Worm (Caenorhabditis elegans) whole organism, L2 larva: ENCODE data around the gene F36G9.15.

Experiments used
- C34F6.9 ChIP-seq: fragments of 150-350 bp; optimal IDR thresholded peaks from 2 replicates; lab custom pipeline; 2014; ENCODE audit warnings: missing biosample characterization, missing genetic modification characterization
- F13H6.1 ChIP-seq: sonication (generic microtip); optimal IDR thresholded peaks from 2 replicates; lab custom pipeline; 2016; ENCODE audit warnings: missing genetic modification characterization, missing compliant biosample characterization
- ama-1 ChIP-seq: fragments of 150-350 bp; optimal IDR thresholded peaks from 2 replicates; lab custom pipeline; 2018; ENCODE audit warnings: inconsistent platforms
- crh-2 ChIP-seq: sonication (generic microtip); optimal IDR thresholded peaks from 2 replicates; lab custom pipeline; 2017; ENCODE audit warnings: missing biosample characterization, missing genetic modification characterization
- egl-27 ChIP-seq: sonication (generic microtip); optimal IDR thresholded peaks from 3 replicates; lab custom pipeline; 2017; ENCODE audit warnings: missing biosample characterization, missing genetic modification reagents, missing genetic modification characterization
- elt-3 ChIP-seq: sonication (generic microtip); optimal IDR thresholded peaks from 2 replicates; lab custom pipeline; 2017; ENCODE audit warnings: missing biosample characterization, missing genetic modification characterization
- fos-1 ChIP-seq: fragments of 150-350 bp; optimal IDR thresholded peaks from 2 replicates; lab custom pipeline; 2014; ENCODE audit warnings: missing biosample characterization, missing genetic modification characterization
- lin-11 ChIP-seq: fragments of 150-350 bp; sonication (generic microtip); optimal IDR thresholded peaks from 2 replicates; lab custom pipeline; 2014; ENCODE audit warnings: missing biosample characterization, missing genetic modification characterization, inconsistent platforms, mixed read lengths
- lin-13 ChIP-seq: fragments of 150-350 bp; optimal IDR thresholded peaks from 2 replicates; lab custom pipeline; 2014; ENCODE audit warnings: missing biosample characterization, missing genetic modification reagents, missing genetic modification characterization
- lsy-2 ChIP-seq, 2 experiments: fragments of 150-350 bp in 1 of 2; sonication (generic microtip) in 1 of 2; optimal IDR thresholded peaks; 2 replicates each; lab custom pipeline; 2014 to 2017; ENCODE audit warnings: missing biosample characterization in 2 of 2, missing genetic modification characterization in 2 of 2
- mab-5 ChIP-seq: fragments of 150-350 bp; optimal IDR thresholded peaks from 2 replicates; lab custom pipeline; 2014; ENCODE audit warnings: missing biosample characterization, missing genetic modification characterization
- mbf-1 ChIP-seq: sonication (generic microtip); optimal IDR thresholded peaks from 2 replicates; lab custom pipeline; 2017; ENCODE audit warnings: missing biosample characterization, missing genetic modification characterization
- mdl-1 ChIP-seq, 2 experiments: fragments of 150-350 bp in 1 of 2; sonication (generic microtip) in 1 of 2; optimal IDR thresholded peaks; 2 replicates each; lab custom pipeline; 2017; ENCODE audit warnings: missing biosample characterization in 2 of 2, missing genetic modification characterization in 2 of 2
- nhr-11 ChIP-seq: fragments of 150-350 bp; optimal IDR thresholded peaks from 2 replicates; lab custom pipeline; 2014; ENCODE audit warnings: missing biosample characterization, missing genetic modification characterization
- nhr-12 ChIP-seq: fragments of 150-350 bp; optimal IDR thresholded peaks from 2 replicates; lab custom pipeline; 2014; ENCODE audit warnings: missing biosample characterization, missing genetic modification characterization
- nhr-129 ChIP-seq: fragments of 150-350 bp; optimal IDR thresholded peaks from 2 replicates; lab custom pipeline; 2014; ENCODE audit warnings: missing biosample characterization, missing genetic modification characterization
- nhr-21 ChIP-seq: fragments of 150-350 bp; optimal IDR thresholded peaks from 2 replicates; lab custom pipeline; 2014; ENCODE audit warnings: missing biosample characterization, missing genetic modification characterization
- nhr-23 ChIP-seq: fragments of 150-350 bp; optimal IDR thresholded peaks from 2 replicates; lab custom pipeline; 2014; ENCODE audit warnings: missing biosample characterization, missing genetic modification reagents, missing genetic modification characterization
- nhr-237 ChIP-seq: fragments of 150-350 bp; optimal IDR thresholded peaks from 2 replicates; lab custom pipeline; 2014; ENCODE audit warnings: missing biosample characterization, missing genetic modification characterization
- nhr-25 ChIP-seq: fragments of 150-350 bp; sonication (generic microtip); optimal IDR thresholded peaks from 3 replicates; lab custom pipeline; 2014; ENCODE audit warnings: missing biosample characterization, missing genetic modification characterization
- nhr-77 ChIP-seq: fragments of 150-350 bp; optimal IDR thresholded peaks from 2 replicates; lab custom pipeline; 2014; ENCODE audit warnings: missing biosample characterization, missing genetic modification characterization
- sma-3 ChIP-seq: sonication (generic microtip); optimal IDR thresholded peaks from 2 replicates; lab custom pipeline; 2016; ENCODE audit warnings: missing genetic modification reagents, missing genetic modification characterization, missing compliant biosample characterization
- snpc-4 ChIP-seq: fragments of 150-350 bp; optimal IDR thresholded peaks from 2 replicates; lab custom pipeline; 2014; ENCODE audit warnings: missing biosample characterization, missing genetic modification characterization
- unc-39 ChIP-seq: fragments of 150-350 bp; optimal IDR thresholded peaks from 2 replicates; lab custom pipeline; 2014; ENCODE audit warnings: missing biosample characterization, missing genetic modification characterization
- unc-62 ChIP-seq: fragments of 150-350 bp; optimal IDR thresholded peaks from 2 replicates; lab custom pipeline; 2014; ENCODE audit warnings: missing biosample characterization, missing genetic modification reagents, missing genetic modification characterization
- zag-1 ChIP-seq: fragments of 150-350 bp; optimal IDR thresholded peaks from 2 replicates; lab custom pipeline; 2014; ENCODE audit warnings: missing biosample characterization, missing genetic modification characterization
- ztf-1 ChIP-seq: fragments of 200-800 bp; sonication (Bioruptor generic); conservative IDR thresholded peaks from 2 replicates; pipeline ENCODE4 v1.3.6; 2022; ENCODE audit warnings: missing genetic modification characterization, missing compliant biosample characterization
- ztf-4 ChIP-seq: fragments of 150-350 bp; optimal IDR thresholded peaks from 2 replicates; lab custom pipeline; 2014; ENCODE audit warnings: missing biosample characterization, missing genetic modification characterization

Gene F36G9.15

DNA sequence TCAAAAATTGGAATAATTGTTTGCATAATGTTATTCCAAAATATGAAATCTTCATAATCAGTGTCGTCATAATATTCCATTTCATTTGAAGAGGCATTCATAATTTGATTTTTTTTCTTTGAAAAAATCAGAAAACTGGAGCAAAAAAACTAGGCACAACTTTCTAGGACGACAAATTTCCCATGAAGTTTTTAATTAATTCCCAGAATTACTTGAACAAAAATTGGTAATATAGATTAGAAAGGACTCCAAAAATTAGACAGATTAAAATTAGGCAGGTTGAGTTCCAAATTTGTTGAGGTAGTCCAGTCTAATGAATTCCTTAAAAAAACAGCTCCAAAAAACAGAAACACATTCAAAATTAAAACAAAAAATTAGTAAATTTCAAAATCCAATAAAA is 33.0 kb downstream of the F36G9.15 start, which contains the start of gene srw-57:
TSS of gene srw-57 (minus strand) at position 101 of the 400 bp plus-strand sequence.
- TF ChIP-seq C34F6.9 (tag; lab: Kevin White, UChicago) (no peak), nhr-77 (tag; lab: Kevin White, UChicago) (no peak), nhr-129 (tag; lab: Kevin White, UChicago) (no peak), mab-5 (no peak), unc-62 (no peak), nhr-21 (no peak), elt-3 (tag; lab: Kevin White, UChicago) (no peak), zag-1 (tag; lab: Kevin White, UChicago) (no peak), nhr-11 (tag; lab: Kevin White, UChicago) (no peak), ama-1 (lab: Kevin White, UChicago) (no peak), sma-3 (no peak), lin-13 (GFP tag; lab: Kevin White, UChicago) (no peak), snpc-4 (no peak), lin-11 (tag; lab: Kevin White, UChicago) (no peak), nhr-25 (tag; lab: Kevin White, UChicago) (no peak), nhr-23 (no peak), nhr-237 (tag; lab: Kevin White, UChicago) (no peak)

DNA sequence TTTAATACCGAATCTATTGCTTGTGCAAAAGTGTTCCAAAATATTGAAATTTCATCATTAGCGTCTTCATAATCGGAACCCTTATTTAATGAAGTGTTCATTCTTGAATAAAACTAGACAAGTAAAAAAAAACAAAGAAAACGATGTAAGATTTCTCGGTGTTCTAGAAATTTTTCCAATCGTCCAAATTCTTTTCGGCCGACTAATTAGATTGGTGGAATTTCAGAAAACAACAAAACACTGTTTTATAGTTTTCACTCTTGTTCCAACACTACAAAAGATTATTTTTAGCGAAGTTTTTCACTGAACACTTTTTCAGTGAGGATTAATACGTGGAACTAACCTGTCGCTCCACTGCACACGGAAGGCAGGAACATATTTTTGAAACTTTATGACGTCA is 35.2 kb downstream of the F36G9.15 start, which contains the start of gene srw-56:
TSS of gene srw-56 (minus strand) at position 101 of the 400 bp plus-strand sequence.
- TF ChIP-seq elt-3 (tag; lab: Kevin White, UChicago) (no peak), nhr-12 (tag; lab: Kevin White, UChicago) (no peak), ztf-1 (GFP tag; lab: Robert Waterston, UW) (no peak), mdl-1 (tag; optimal IDR thresholded peaks at IDR 0.05; lab: Kevin White, UChicago) (no peak), ztf-4 (no peak), fos-1 (tag; lab: Kevin White, UChicago) (no peak), lsy-2 (tag; optimal IDR thresholded peaks at IDR 0.05; lab: Kevin White, UChicago) (no peak), unc-39 (tag; lab: Kevin White, UChicago) (no peak), ama-1 (lab: Kevin White, UChicago) (no peak), C34F6.9 (tag; lab: Kevin White, UChicago) (no peak), lin-11 (tag; lab: Kevin White, UChicago) (no peak), nhr-11 (tag; lab: Kevin White, UChicago) (no peak), lin-13 (GFP tag; lab: Kevin White, UChicago) (no peak)

DNA sequence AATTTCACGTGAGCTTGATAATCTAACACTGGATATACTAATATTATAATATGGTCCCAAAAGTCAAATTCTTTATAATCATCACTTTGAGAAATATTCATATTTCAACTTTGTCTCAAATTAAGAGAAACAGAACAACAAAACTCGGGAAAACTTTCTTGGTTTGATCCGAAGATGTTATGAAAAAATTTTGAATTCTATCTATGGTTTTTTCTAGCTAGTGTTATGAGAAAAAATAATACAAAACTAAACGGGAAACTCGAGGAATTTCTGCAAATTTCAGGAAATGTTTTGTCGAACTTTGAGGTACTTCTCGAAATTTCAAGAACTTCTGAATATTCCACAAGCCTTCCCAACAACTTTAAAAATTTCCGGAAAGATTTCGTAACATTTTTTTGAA is 37.1 kb downstream of the F36G9.15 start, which contains the start of gene srw-59:
TSS of gene srw-59 (minus strand) at position 101 of the 400 bp plus-strand sequence.
- TF ChIP-seq crh-2 (tag; lab: Kevin White, UChicago) (no peak), mbf-1 (no peak), fos-1 (tag; lab: Kevin White, UChicago) (no peak), sma-3 (no peak), egl-27 (tag; lab: Kevin White, UChicago) (no peak), lsy-2 (tag; optimal IDR thresholded peaks at IDR 0.05; lab: Kevin White, UChicago) (no peak), lin-13 (GFP tag; lab: Kevin White, UChicago) (no peak)

DNA sequence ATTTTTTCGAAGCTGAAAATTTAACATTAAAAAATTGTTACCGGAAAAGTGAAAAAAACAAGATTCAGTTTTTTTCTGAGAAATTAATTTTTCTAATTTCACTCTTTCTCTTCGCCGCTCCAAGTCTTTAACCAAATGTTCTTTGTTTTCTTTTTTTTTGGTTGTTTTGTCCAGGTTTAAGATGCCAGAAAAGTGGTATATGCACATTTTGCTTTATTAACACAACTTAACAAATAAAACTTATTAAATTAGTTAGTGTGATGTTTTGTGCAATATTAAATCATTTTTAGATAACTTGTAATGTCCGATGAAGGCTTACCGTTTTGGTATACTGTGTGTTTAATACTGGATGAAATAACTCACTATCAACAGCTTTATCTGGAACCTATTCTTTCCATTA is 44.8 kb downstream of the F36G9.15 start, which contains the start of gene srw-53:
TSS of gene srw-53 (plus strand) at position 301 of the 400 bp plus-strand sequence.
- no peak for TF ChIP-seq zag-1 (tag; lab: Kevin White, UChicago)
- TF ChIP-seq F13H6.1 (tag; lab: Kevin White, UChicago): no peak

DNA sequence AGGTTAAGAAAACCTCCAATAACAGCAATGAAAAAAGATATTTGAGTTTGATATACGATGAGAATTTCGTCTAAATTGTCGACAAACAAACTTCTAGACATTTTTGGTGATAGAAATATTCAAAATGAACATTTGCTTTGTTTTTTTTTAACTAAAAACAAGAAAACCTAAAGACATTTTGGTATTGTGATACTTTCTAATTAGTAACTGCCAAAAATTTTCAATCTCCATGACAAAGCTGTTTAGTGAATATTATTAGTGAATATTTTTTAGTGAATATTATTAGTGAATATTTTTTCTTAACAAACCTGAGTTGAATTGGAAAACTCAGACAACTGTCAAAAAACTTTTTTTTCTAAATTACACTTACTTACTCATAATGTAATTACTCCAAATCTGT is 47.7 kb downstream of the F36G9.15 start, which contains the start of gene srw-55:
TSS of gene srw-55 (minus strand) at position 101 of the 400 bp plus-strand sequence.
- TF ChIP-seq nhr-21: no peak
- TF ChIP-seq nhr-25 (tag; lab: Kevin White, UChicago): no peak
- no peak for TF ChIP-seq crh-2 (tag; lab: Kevin White, UChicago)
- no peak for TF ChIP-seq nhr-11 (tag; lab: Kevin White, UChicago)
- no peak for TF ChIP-seq nhr-77 (tag; lab: Kevin White, UChicago)
